Worm (Caenorhabditis elegans) whole organism, L4/young adult: ENCODE data around the gene inx-10.

ENCODE experiments used
- W03F9.2 ChIP-seq: fragments of 150-350 bp; optimal IDR thresholded peaks from 2 replicates; lab custom pipeline; 2014; ENCODE audit warnings: missing biosample characterization, missing genetic modification characterization
- dao-5 ChIP-seq: sonication (generic microtip); optimal IDR thresholded peaks from 2 replicates; lab custom pipeline; 2016; ENCODE audit warnings: missing genotype, missing genetic modification characterization, moderate library complexity, missing compliant biosample characterization
- him-1 ChIP-seq: sonication (generic microtip); optimal IDR thresholded peaks from 2 replicates; lab custom pipeline; 2016; ENCODE audit warnings: missing genotype, missing genetic modification reagents, missing genetic modification characterization, missing compliant biosample characterization

The inx-10 gene

DNA sequence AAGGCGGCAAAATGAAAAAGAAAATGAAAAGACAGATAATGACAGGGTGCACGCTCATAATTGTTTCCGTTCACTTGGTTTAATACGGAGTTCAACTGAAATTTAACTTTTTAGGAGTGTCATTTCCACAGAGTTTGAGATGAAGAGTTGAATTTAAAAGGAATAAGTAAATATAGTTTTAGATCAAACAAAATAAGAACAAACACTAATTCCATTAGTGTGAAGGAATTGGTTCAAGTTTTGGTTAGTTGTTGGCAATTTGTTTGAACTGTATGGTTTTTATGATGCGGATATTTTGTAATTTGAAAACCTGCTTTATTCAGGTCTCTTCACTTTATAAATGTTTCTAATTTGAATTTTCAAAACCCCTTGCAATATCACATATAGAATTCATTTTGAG, 50.6 kb downstream of the inx-10 start, which contains the start of gene B0222.15:
Gene B0222.15 (minus strand): TSS at position 101 of the 400 bp plus-strand sequence.
- TF ChIP-seq W03F9.2 (tag; lab: Kevin White, UChicago) (no peak), dao-5 (tag; lab: Kevin White, UChicago) (no peak), him-1 (tag; lab: Kevin White, UChicago) (no peak)

DNA sequence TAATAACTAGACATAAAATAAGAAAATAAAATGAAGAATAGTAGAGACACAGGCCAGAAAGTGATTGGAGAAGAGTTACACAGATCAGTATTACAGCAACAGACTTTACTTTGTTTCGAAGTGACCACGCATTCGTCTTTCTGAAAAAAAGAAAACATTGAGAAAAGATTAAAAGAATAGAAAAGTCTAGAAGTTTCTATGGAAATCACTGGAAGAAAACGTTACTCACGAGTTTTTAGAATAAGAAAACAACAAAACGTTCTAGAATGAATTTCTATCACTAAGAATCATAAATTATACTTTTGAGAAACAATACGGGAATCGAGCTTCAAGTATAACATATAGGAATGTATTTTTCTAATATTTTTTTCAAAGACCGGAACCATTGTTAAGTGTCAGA, 51.7 kb downstream of the inx-10 start:
- no peak for TF ChIP-seq W03F9.2 (tag; lab: Kevin White, UChicago)
- no peak for TF ChIP-seq dao-5 (tag; lab: Kevin White, UChicago)

DNA sequence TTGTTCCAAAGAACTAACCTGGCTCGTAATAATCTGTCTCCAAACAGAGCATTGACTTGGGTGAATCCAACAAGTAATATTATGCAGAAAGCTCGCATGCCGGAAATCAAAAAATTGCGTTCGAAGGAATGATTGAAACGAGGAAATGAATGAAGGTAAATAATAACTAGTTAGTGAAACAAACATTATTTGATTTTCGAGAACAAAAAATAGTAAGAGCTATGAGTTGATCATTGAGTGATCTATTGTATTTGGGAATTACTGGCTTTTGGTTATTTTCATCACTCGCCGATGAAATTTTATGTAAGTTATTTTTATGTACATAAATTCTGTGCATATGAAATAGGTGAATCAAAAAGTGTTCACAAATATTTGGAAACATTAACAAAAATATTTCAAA, 52.5 kb downstream of the inx-10 start, which contains the start of gene B0222.5:
Gene B0222.5 (minus strand): TSS at position 101 of the 400 bp plus-strand sequence.
- TF ChIP-seq him-1 (tag; lab: Kevin White, UChicago) (no peak), W03F9.2 (tag; lab: Kevin White, UChicago) (no peak), dao-5 (tag; lab: Kevin White, UChicago) (no peak)
